Worm (Caenorhabditis elegans): Measurements from ENCODE around the gene klp-6.
"Not testable (repeated sequence)": the region's sequence is repeated elsewhere in the genome, so short reads cannot be mapped to it uniquely, and the experiment has no call there.

ce11 chrIII:5055709-5056108 lies 25.0 kb downstream of the klp-6 start, which contains the start of gene C45G9.9:
- not testable (repeated sequence) for TF ChIP-seq nhr-28 (tag; optimal IDR thresholded peaks at IDR 0.05); nhr-237 (tag; optimal IDR thresholded peaks at IDR 0.05); unc-62 (GFP tag; optimal IDR thresholded peaks at IDR 0.05); ces-1 (GFP tag; optimal IDR thresholded peaks at IDR 0.05); ceh-83 (GFP tag; optimal IDR thresholded peaks at IDR 0.05); cnd-1 (tag; optimal IDR thresholded peaks at IDR 0.05); lin-13 (tag; optimal IDR thresholded peaks at IDR 0.05); elt-3 (tag; optimal IDR thresholded peaks at IDR 0.05); snpc-4 (tag; optimal IDR thresholded peaks at IDR 0.05); blmp-1 (tag; optimal IDR thresholded peaks at IDR 0.05)
